Fruit fly (Drosophila melanogaster) whole organism, embryonic: ENCODE data around the gene CG13385.

ENCODE experiments used
- CG10267 ChIP-seq: fragments of 200-800 bp; sonication (Bioruptor generic); optimal IDR thresholded peaks from 2 replicates; lab custom pipeline; 2018; ENCODE audit warnings: missing biosample characterization, mild to moderate bottlenecking, missing genetic modification characterization, moderate library complexity
- CG10321 ChIP-seq: fragments of 200-800 bp; sonication (Bioruptor generic); IDR thresholded peaks from 2 replicates; pipeline ENCODE4 v1.3.6; 2022; ENCODE audit warnings: missing biosample characterization, missing genetic modification characterization
- CG10979 ChIP-seq: fragments of 200-800 bp; sonication (Bioruptor generic); optimal IDR thresholded peaks from 2 replicates; lab custom pipeline; 2018; ENCODE audit warnings: missing biosample characterization, mild to moderate bottlenecking, missing genetic modification characterization, moderate library complexity
- CG12236 ChIP-seq: fragments of 200-800 bp; sonication (Bioruptor generic); optimal IDR thresholded peaks from 2 replicates; lab custom pipeline; 2016; ENCODE audit warnings: missing biosample characterization, missing genetic modification characterization
- CG13296 ChIP-seq: fragments of 200-800 bp; sonication (Bioruptor generic); optimal IDR thresholded peaks from 3 replicates; lab custom pipeline; 2018; ENCODE audit warnings: missing biosample characterization, mild to moderate bottlenecking, missing genetic modification characterization
- CG14050 ChIP-seq: fragments of 200-800 bp; sonication (Bioruptor generic); IDR thresholded peaks from 3 replicates; pipeline ENCODE4 v1.3.6; 2022; ENCODE audit warnings: missing biosample characterization, missing genetic modification characterization
- CG14441 ChIP-seq: fragments of 200-800 bp; sonication (Bioruptor generic); IDR thresholded peaks from 2 replicates; pipeline ENCODE4 v1.3.6; 2022; ENCODE audit warnings: missing biosample characterization, missing genetic modification characterization
- CG16779 ChIP-seq: fragments of 200-800 bp; sonication (Bioruptor generic); IDR thresholded peaks from 2 replicates; pipeline ENCODE4 v1.3.6; 2022; ENCODE audit warnings: missing biosample characterization, missing genetic modification characterization
- CG17361 ChIP-seq: fragments of 200-800 bp; sonication (Bioruptor generic); IDR thresholded peaks from 3 replicates; pipeline ENCODE4 v1.3.6; 2022; ENCODE audit warnings: missing biosample characterization, missing genetic modification characterization
- CG18476 ChIP-seq: fragments of 200-800 bp; sonication (Bioruptor generic); optimal IDR thresholded peaks from 2 replicates; lab custom pipeline; 2016; ENCODE audit warnings: missing biosample characterization, mild to moderate bottlenecking, missing genetic modification characterization
- CG3065 ChIP-seq: fragments of 200-800 bp; sonication (Bioruptor generic); optimal IDR thresholded peaks from 2 replicates; lab custom pipeline; 2016; ENCODE audit warnings: missing biosample characterization, missing genetic modification characterization
- CG31441 ChIP-seq: fragments of 200-800 bp; sonication (Bioruptor generic); IDR thresholded peaks from 2 replicates; pipeline ENCODE4 v1.3.6; 2022; ENCODE audit warnings: missing biosample characterization, missing genetic modification characterization
- CG33213 ChIP-seq: fragments of 200-800 bp; sonication (Bioruptor generic); optimal IDR thresholded peaks from 3 replicates; lab custom pipeline; 2016; ENCODE audit warnings: missing biosample characterization, missing genetic modification characterization
- CG4854 ChIP-seq: fragments of 200-800 bp; sonication (Bioruptor generic); optimal IDR thresholded peaks from 2 replicates; lab custom pipeline; 2016; ENCODE audit warnings: missing biosample characterization, missing genetic modification characterization, inconsistent platforms
- CG8089 ChIP-seq: fragments of 200-800 bp; sonication (Bioruptor generic); optimal IDR thresholded peaks from 3 replicates; lab custom pipeline; 2016; ENCODE audit warnings: missing biosample characterization, missing genetic modification characterization
- CG9817 ChIP-seq: fragments of 200-800 bp; sonication (Bioruptor generic); optimal IDR thresholded peaks from 2 replicates; lab custom pipeline; 2018; ENCODE audit warnings: missing biosample characterization, mild to moderate bottlenecking, missing genetic modification characterization, moderate library complexity
- CG9876 ChIP-seq: fragments of 200-800 bp; sonication (Bioruptor generic); optimal IDR thresholded peaks from 2 replicates; lab custom pipeline; 2016; ENCODE audit warnings: missing biosample characterization, missing genetic modification characterization
- CHES-1-like ChIP-seq: fragments of 200-800 bp; sonication (Bioruptor generic); optimal IDR thresholded peaks from 2 replicates; lab custom pipeline; 2016; ENCODE audit warnings: missing biosample characterization, missing genetic modification characterization
- CTCF ChIP-seq: fragments of 200-800 bp; sonication (Bioruptor generic); optimal IDR thresholded peaks from 2 replicates; lab custom pipeline; 2017; ENCODE audit warnings: missing biosample characterization, mild to moderate bottlenecking, missing genetic modification characterization, moderate library complexity
- Dbx ChIP-seq: fragments of 200-800 bp; sonication (Bioruptor generic); IDR thresholded peaks from 3 replicates; pipeline ENCODE4 v1.3.6; 2022; ENCODE audit warnings: missing biosample characterization, missing genetic modification characterization
- Doc2 ChIP-seq: fragments of 200-800 bp; sonication (Bioruptor generic); IDR thresholded peaks from 2 replicates; pipeline ENCODE4 v1.3.6; 2022; ENCODE audit warnings: missing biosample characterization, missing genetic modification characterization
- Drgx ChIP-seq: fragments of 200-800 bp; sonication (Bioruptor generic); IDR thresholded peaks from 2 replicates; pipeline ENCODE4 v1.3.6; 2022; ENCODE audit warnings: missing biosample characterization, missing genetic modification characterization
- ERR ChIP-seq: fragments of 200-800 bp; sonication (Bioruptor generic); optimal IDR thresholded peaks from 2 replicates; lab custom pipeline; 2016; ENCODE audit warnings: missing biosample characterization, missing genetic modification characterization
- Fer1 ChIP-seq: fragments of 200-800 bp; sonication (Bioruptor generic); optimal IDR thresholded peaks from 2 replicates; lab custom pipeline; 2017; ENCODE audit warnings: missing biosample characterization, mild to moderate bottlenecking, missing genetic modification characterization
- Lhr ChIP-seq: fragments of 200-800 bp; sonication (Bioruptor generic); optimal IDR thresholded peaks from 3 replicates; lab custom pipeline; 2017; ENCODE audit warnings: mild to moderate bottlenecking, missing biosample characterization, missing genetic modification reagents, missing genetic modification characterization
- Lim3 ChIP-seq: fragments of 200-800 bp; sonication (Bioruptor generic); IDR thresholded peaks from 2 replicates; pipeline ENCODE4 v1.3.6; 2022; ENCODE audit warnings: missing biosample characterization, missing genetic modification characterization
- Lpt ChIP-seq: fragments of >200 bp; optimal IDR thresholded peaks from 2 replicates; lab custom pipeline; 2018; ENCODE audit warnings: missing biosample characterization, missing genetic modification characterization
- NC2α ChIP-seq: fragments of 200-800 bp; sonication (Bioruptor generic); optimal IDR thresholded peaks from 2 replicates; lab custom pipeline; 2016; ENCODE audit warnings: missing biosample characterization, missing genetic modification characterization
- Oaz ChIP-seq: fragments of 200-800 bp; sonication (Bioruptor generic); IDR thresholded peaks from 2 replicates; pipeline ENCODE4 v1.3.6; 2022; ENCODE audit warnings: missing biosample characterization, missing genetic modification characterization
- Rx ChIP-seq: fragments of 200-800 bp; sonication (Bioruptor generic); IDR thresholded peaks from 2 replicates; pipeline ENCODE4 v1.3.6; 2022; ENCODE audit warnings: missing biosample characterization, missing genetic modification characterization
- Sox102F ChIP-seq: fragments of 200-800 bp; sonication (Bioruptor generic); optimal IDR thresholded peaks from 2 replicates; lab custom pipeline; 2018; ENCODE audit warnings: missing biosample characterization, mild to moderate bottlenecking, missing genetic modification characterization, moderate library complexity
- Vsx1 ChIP-seq: fragments of 200-800 bp; sonication (Bioruptor generic); optimal IDR thresholded peaks from 2 replicates; lab custom pipeline; 2017; ENCODE audit warnings: missing biosample characterization, mild to moderate bottlenecking, missing genetic modification characterization, missing genetic modification reagents
- Xrp1 ChIP-seq: fragments of 200-800 bp; sonication (Bioruptor generic); IDR thresholded peaks from 2 replicates; pipeline ENCODE4 v1.3.6; 2022; ENCODE audit warnings: missing biosample characterization, missing genetic modification characterization
- abd-A ChIP-seq: fragments of 200-800 bp; sonication (Bioruptor generic); optimal IDR thresholded peaks from 3 replicates; lab custom pipeline; 2019; ENCODE audit warnings: missing biosample characterization, mild to moderate bottlenecking, missing genetic modification characterization, moderate library complexity
- aop ChIP-seq: fragments of 200-800 bp; sonication (Bioruptor generic); IDR thresholded peaks from 2 replicates; pipeline ENCODE4 v1.3.6; 2022; ENCODE audit warnings: missing biosample characterization, missing genetic modification characterization
- chinmo ChIP-seq: fragments of 200-800 bp; sonication (Bioruptor generic); IDR thresholded peaks from 4 replicates; pipeline ENCODE4 v1.3.6; 2022; ENCODE audit warnings: missing biosample characterization, missing genetic modification characterization; ENCODE audit not compliant: partially characterized antibody
- dan ChIP-seq: fragments of 200-800 bp; sonication (Bioruptor generic); IDR thresholded peaks from 2 replicates; pipeline ENCODE4 v1.3.6; 2022; ENCODE audit warnings: missing biosample characterization, missing genetic modification characterization
- exex ChIP-seq: fragments of 200-800 bp; sonication (Bioruptor generic); optimal IDR thresholded peaks from 4 replicates; lab custom pipeline; 2018; ENCODE audit warnings: missing biosample characterization, mild to moderate bottlenecking, missing genetic modification characterization, moderate library complexity
- gfzf ChIP-seq: fragments of 200-800 bp; sonication (Bioruptor generic); optimal IDR thresholded peaks from 2 replicates; lab custom pipeline; 2016; ENCODE audit warnings: missing biosample characterization, mild to moderate bottlenecking, missing genetic modification characterization, moderate library complexity
- gro ChIP-seq: fragments of 200-800 bp; sonication (Bioruptor generic); optimal IDR thresholded peaks from 2 replicates; lab custom pipeline; 2016; ENCODE audit warnings: missing biosample characterization, missing genetic modification characterization
- ham ChIP-seq: fragments of 200-800 bp; sonication (Bioruptor generic); IDR thresholded peaks from 2 replicates; pipeline ENCODE4 v1.3.6; 2022; ENCODE audit warnings: missing biosample characterization, missing genetic modification characterization
- ind ChIP-seq: fragments of 200-800 bp; sonication (Bioruptor generic); optimal IDR thresholded peaks from 3 replicates; lab custom pipeline; 2016; ENCODE audit warnings: missing biosample characterization, missing genetic modification characterization
- insv ChIP-seq, 2 experiments: fragments of 200-800 bp; sonication (Bioruptor generic); optimal IDR thresholded peaks; 3 replicates each; lab custom pipeline; 2016 to 2018; ENCODE audit warnings: missing biosample characterization in 2 of 2, missing genetic modification characterization in 2 of 2
- klu ChIP-seq: fragments of 200-800 bp; sonication (Bioruptor generic); IDR thresholded peaks from 2 replicates; pipeline ENCODE4 v1.3.6; 2022; ENCODE audit warnings: missing biosample characterization, missing genetic modification characterization
- lmd ChIP-seq: fragments of 200-800 bp; sonication (Bioruptor generic); IDR thresholded peaks from 2 replicates; pipeline ENCODE4 v1.3.6; 2022; ENCODE audit warnings: missing biosample characterization, missing genetic modification characterization
- mld ChIP-seq: fragments of 200-800 bp; sonication (Bioruptor generic); IDR thresholded peaks from 3 replicates; pipeline ENCODE4 v1.3.6; 2022; ENCODE audit warnings: missing biosample characterization, missing genetic modification characterization; ENCODE audit not compliant: partially characterized antibody
- sima ChIP-seq: fragments of 200-800 bp; sonication (Bioruptor generic); optimal IDR thresholded peaks from 2 replicates; lab custom pipeline; 2016; ENCODE audit warnings: missing biosample characterization, missing genetic modification characterization
- so ChIP-seq: fragments of 200-800 bp; sonication (Bioruptor generic); IDR thresholded peaks from 3 replicates; pipeline ENCODE4 v1.3.6; 2022; ENCODE audit warnings: missing biosample characterization, missing genetic modification characterization
- ssp ChIP-seq: fragments of 200-800 bp; sonication (Bioruptor generic); IDR thresholded peaks from 2 replicates; pipeline ENCODE4 v1.3.6; 2022; ENCODE audit warnings: missing biosample characterization, missing genetic modification characterization
- tap ChIP-seq: fragments of 200-800 bp; optimal IDR thresholded peaks from 3 replicates; lab custom pipeline; 2019; ENCODE audit warnings: missing biosample characterization, mild to moderate bottlenecking, missing genetic modification characterization, moderate library complexity
- tll ChIP-seq, 2 experiments: fragments of 200-800 bp in 1 of 2; fragments of >200 bp in 1 of 2; sonication (Bioruptor generic) in 1 of 2; optimal IDR thresholded peaks; 2 replicates each; lab custom pipeline; 2017 to 2019; ENCODE audit warnings: missing biosample characterization in 2 of 2, missing genetic modification characterization in 2 of 2, mild to moderate bottlenecking in 1 of 2, moderate library complexity in 1 of 2
- toy ChIP-seq: fragments of 200-800 bp; sonication (Bioruptor generic); IDR thresholded peaks from 2 replicates; pipeline ENCODE4 v1.3.6; 2022; ENCODE audit warnings: missing biosample characterization, missing genetic modification characterization

The CG13385 gene

DNA sequence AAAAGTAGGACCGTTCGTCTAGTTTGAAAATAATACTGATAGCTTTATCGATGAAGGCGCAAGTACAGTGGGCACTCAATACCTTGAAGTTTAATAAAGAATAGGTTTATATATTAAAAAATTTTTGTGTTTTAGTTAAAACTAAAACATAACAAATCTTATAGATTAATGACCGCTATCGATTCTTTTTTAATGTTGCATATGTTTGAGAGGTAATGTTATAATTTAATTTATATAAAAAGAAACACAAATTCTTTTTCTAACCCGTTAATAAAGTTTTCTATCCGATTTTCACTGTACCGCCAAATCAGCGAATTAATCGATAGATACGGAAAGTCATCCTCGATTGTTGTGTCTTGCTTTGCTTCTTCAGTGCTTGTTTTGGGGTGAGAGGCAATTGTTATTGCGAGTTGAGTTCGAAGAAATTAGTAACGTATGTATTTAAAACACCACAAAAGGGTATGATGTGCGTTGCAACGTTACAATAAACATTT lies 12.3 kb upstream of the CG13385 start, which contains the start of the genes Dad1 and CG13384 (continued):
- peak; percentile 93 for TF ChIP-seq Dbx (GFP tag; lab: Robert Waterston, UW)
- peak; percentile 92 for TF ChIP-seq ind (GFP tag; lab: Kevin White, UChicago)
- peak; percentile 20 for TF ChIP-seq gro (GFP tag; lab: Kevin White, UChicago)
- peak; percentile 74; the same call in 1 of the 2 replicates for TF ChIP-seq ham (GFP tag; lab: Robert Waterston, UW)
- peak; percentile 85 for TF ChIP-seq CG18476 (GFP tag; lab: Kevin White, UChicago)
- TF ChIP-seq NC2α (GFP tag; lab: Kevin White, UChicago) = peak; percentile 5
- TF ChIP-seq dan (GFP tag; lab: Robert Waterston, UW) = peak; percentile 63
- TF ChIP-seq Xrp1 = peak; percentile 94
- peak; percentile 58 for TF ChIP-seq Lhr (GFP tag; lab: Kevin White, UChicago)
- TF ChIP-seq aop = no peak
- TF ChIP-seq tll (GFP tag; optimal IDR thresholded peaks at IDR 0.05; lab: Kevin White, UChicago) = peak in 1 of 2 experiments; percentile 50
- peak in 1 of 2 experiments; percentile 64 for TF ChIP-seq insv (GFP tag; optimal IDR thresholded peaks at IDR 0.05; lab: Kevin White, UChicago)
- TF ChIP-seq toy (GFP tag; lab: Robert Waterston, UW) = peak; percentile 81
- peak; percentile 51 for TF ChIP-seq CG8089
- peak; percentile 91 for TF ChIP-seq Sox102F (GFP tag; lab: Kevin White, UChicago)
- TF ChIP-seq CG10267 (tag; lab: Kevin White, UChicago) = peak; percentile 92
- TF ChIP-seq Fer1 (GFP tag; lab: Kevin White, UChicago) = peak; percentile 95
- peak; percentile 96 for TF ChIP-seq CG13296 (GFP tag; lab: Kevin White, UChicago)
- TF ChIP-seq CG31441 (GFP tag; lab: Robert Waterston, UW) = peak; percentile 97
- peak; percentile 94 for TF ChIP-seq CG9817 (tag; lab: Kevin White, UChicago)
- TF ChIP-seq CG4854 (GFP tag; lab: Kevin White, UChicago) = peak; percentile 75
- peak; percentile 93 for TF ChIP-seq lmd (GFP tag; lab: Robert Waterston, UW)
- TF ChIP-seq CG14441 (GFP tag; lab: Robert Waterston, UW) = peak; percentile 87
- TF ChIP-seq CTCF (GFP tag; lab: Kevin White, UChicago) = no peak
- TF ChIP-seq exex = peak; percentile 90
- TF ChIP-seq mld = no peak
- no peak for TF ChIP-seq Lpt
- TF ChIP-seq CG14050 = peak; percentile 79
- peak; percentile 78; the same call in 2 of the 3 replicates for TF ChIP-seq so (GFP tag; lab: Robert Waterston, UW)
- peak; percentile 89 for TF ChIP-seq klu
- TF ChIP-seq chinmo (GFP tag; lab: Robert Waterston, UW) = no peak
- peak; percentile 65 for TF ChIP-seq gfzf (GFP tag; lab: Kevin White, UChicago)
- TF ChIP-seq Doc2 = 0 out of 2 replicates have a peak, but pooled peaks have one; percentile 22
- peak; percentile 74 for TF ChIP-seq Oaz (GFP tag; lab: Robert Waterston, UW)
- peak; percentile 54 for TF ChIP-seq CHES-1-like
- TF ChIP-seq sima (GFP tag; lab: Kevin White, UChicago) = no peak
- TF ChIP-seq CG10321 (GFP tag; lab: Robert Waterston, UW) = peak; percentile 79
- TF ChIP-seq CG33213 (GFP tag; lab: Kevin White, UChicago) = no peak
- peak; percentile 58 for TF ChIP-seq Rx
- TF ChIP-seq CG17361 (GFP tag; lab: Robert Waterston, UW) = peak; percentile 98
- peak; percentile 78 for TF ChIP-seq Vsx1 (GFP tag; lab: Kevin White, UChicago)
- TF ChIP-seq Drgx (GFP tag; lab: Robert Waterston, UW) = peak; percentile 85
- 0 out of 2 replicates have a peak, but pooled peaks have one; percentile 19 for TF ChIP-seq CG16779 (GFP tag; lab: Robert Waterston, UW)
- TF ChIP-seq Lim3 = peak; percentile 10; the same call in 1 of the 2 replicates
- peak; percentile 90 for TF ChIP-seq tap
- TF ChIP-seq CG10979 (tag; lab: Kevin White, UChicago) = peak; percentile 90
- peak; percentile 57 for TF ChIP-seq CG3065
- TF ChIP-seq CG9876 = peak; percentile 1
- TF ChIP-seq abd-A (tag; lab: Kevin White, UChicago) = no peak
- no peak for TF ChIP-seq CG12236 (GFP tag; lab: Kevin White, UChicago)
- TF ChIP-seq ssp (GFP tag; lab: Robert Waterston, UW) = peak; percentile 86
- peak; percentile 13 for TF ChIP-seq ERR (GFP tag; lab: Kevin White, UChicago)
